ENCODE assay signal across 3 fruit fly cellular contexts in the genomic region with DNA sequence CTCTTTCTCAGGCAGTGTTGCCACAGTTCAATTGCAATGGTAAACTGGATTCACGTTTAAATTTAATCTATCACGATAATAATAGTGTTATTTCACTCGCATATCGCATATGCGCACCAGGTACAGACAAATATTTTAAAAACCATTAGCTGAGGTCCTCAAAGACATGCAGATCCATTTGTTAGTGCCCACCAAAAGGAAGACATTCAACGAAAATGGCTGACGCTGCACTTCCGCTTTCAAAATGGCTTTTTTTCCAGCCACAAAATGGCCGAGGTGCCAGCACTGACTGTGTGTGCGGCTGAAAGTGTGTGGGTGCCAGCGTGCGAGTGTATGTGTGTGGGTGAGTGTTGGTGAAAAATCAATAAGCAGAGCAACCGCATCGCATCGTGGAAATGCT.
TF ChIP-seq lines count a peak whose summit lies in the region.

No protein-coding gene starts in this region.

TF ChIP-seq in whole organism, adult, 20 proteins besides CTCF, POLR2A, EP300 and RAD21 (continued from another document):
- TF ChIP-seq pad (GFP tag; optimal IDR thresholded peaks at IDR 0.05; lab: Kevin White, UChicago), result peak; percentile 44
TF ChIP-seq in whole organism, adult: peak in this region for 11.

TF ChIP-seq in whole organism, embryonic, 481 proteins besides CTCF, POLR2A, EP300 and RAD21 (continued from another document and continues in another):
- TF ChIP-seq croc (GFP tag; conservative IDR thresholded peaks at IDR 0.05; lab: Robert Waterston, UW) (0 out of 3 replicates have a peak, but pooled peaks have one; percentile 12), CG10209 (GFP tag; optimal IDR thresholded peaks at IDR 0.05; lab: Kevin White, UChicago) (peak; percentile 35), CG14710 (tag; optimal IDR thresholded peaks at IDR 0.05; lab: Kevin White, UChicago) (peak; percentile 55), CG15696 (tag; optimal IDR thresholded peaks at IDR 0.05; lab: Kevin White, UChicago) (peak; percentile 20), zfh1 (GFP tag; IDR thresholded peaks at IDR 0.05; lab: Robert Waterston, UW) (peak; percentile 39; the same call in 1 of the 3 replicates), CG12071 (GFP tag; optimal IDR thresholded peaks at IDR 0.05; lab: Kevin White, UChicago) (peak; percentile 46), ci (GFP tag; IDR thresholded peaks at IDR 0.05; lab: Robert Waterston, UW) (peak; percentile 68; the same call in 2 of the 3 replicates), CG12391 (tag; optimal IDR thresholded peaks at IDR 0.05; lab: Kevin White, UChicago) (peak; percentile 52), lilli (GFP tag; optimal IDR thresholded peaks at IDR 0.05; lab: Kevin White, UChicago) (peak; percentile 14), sob (GFP tag; IDR thresholded peaks at IDR 0.05; lab: Robert Waterston, UW) (0 out of 2 replicates have a peak, but pooled peaks have one; percentile 34), dati (GFP tag; IDR thresholded peaks at IDR 0.05; lab: Robert Waterston, UW) (no peak), pho (GFP tag; optimal IDR thresholded peaks at IDR 0.05; lab: Kevin White, UChicago) (no peak), Dek (tag; optimal IDR thresholded peaks at IDR 0.05; lab: Kevin White, UChicago) (peak; percentile 38), CG9437 (GFP tag; optimal IDR thresholded peaks at IDR 0.05; lab: Kevin White, UChicago) (peak; percentile 41), ranshi (GFP tag; IDR thresholded peaks at IDR 0.05; lab: Robert Waterston, UW) (peak; percentile 50), sim (GFP tag; IDR thresholded peaks at IDR 0.05; lab: Robert Waterston, UW) (no peak), CG5180 (GFP tag; optimal IDR thresholded peaks at IDR 0.05; lab: Kevin White, UChicago) (peak; percentile 35), Hmr (GFP tag; optimal IDR thresholded peaks at IDR 0.05; lab: Kevin White, UChicago) (peak; percentile 44), dmrt11E (tag; optimal IDR thresholded peaks at IDR 0.05; lab: Kevin White, UChicago) (peak; percentile 10), caup (GFP tag; optimal IDR thresholded peaks at IDR 0.05; lab: Kevin White, UChicago; ENCODE audit: severe bottlenecking) (peak; percentile 48), CG6683 (GFP tag; optimal IDR thresholded peaks at IDR 0.05; lab: Kevin White, UChicago) (peak; percentile 7), CG10979 (tag; optimal IDR thresholded peaks at IDR 0.05; lab: Kevin White, UChicago) (peak; percentile 39), Lhr (GFP tag; optimal IDR thresholded peaks at IDR 0.05; lab: Kevin White, UChicago) (peak; percentile 1), Sry-β (GFP tag; optimal IDR thresholded peaks at IDR 0.05; lab: Kevin White, UChicago) (peak; percentile 93), CG7928 (GFP tag; optimal IDR thresholded peaks at IDR 0.05; lab: Kevin White, UChicago) (no peak), NK7.1 (GFP tag; optimal IDR thresholded peaks at IDR 0.05; lab: Kevin White, UChicago) (no peak), CG34376 (GFP tag; optimal IDR thresholded peaks at IDR 0.05; lab: Kevin White, UChicago) (peak; percentile 16), CG8290 (GFP tag; optimal IDR thresholded peaks at IDR 0.05; lab: Kevin White, UChicago) (no peak), CG8290 (tag; optimal IDR thresholded peaks at IDR 0.05; lab: Kevin White, UChicago) (peak; percentile 21 to 53), grn (GFP tag; optimal IDR thresholded peaks at IDR 0.05; lab: Kevin White, UChicago) (no peak), CG17385 (GFP tag; optimal IDR thresholded peaks at IDR 0.05; lab: Kevin White, UChicago) (peak; percentile 65), lola (GFP tag; optimal IDR thresholded peaks at IDR 0.05; lab: Kevin White, UChicago) (peak in 1 of 3 experiments; percentile 45), dmrt99B (tag; optimal IDR thresholded peaks at IDR 0.05; lab: Kevin White, UChicago) (peak; percentile 62), bowl (GFP tag; IDR thresholded peaks at IDR 0.05; lab: Robert Waterston, UW) (no peak), Hr78 (GFP tag; optimal IDR thresholded peaks at IDR 0.05; lab: Kevin White, UChicago) (peak in 1 of 2 experiments; percentile 18), CG12659 (GFP tag; optimal IDR thresholded peaks at IDR 0.05; lab: Kevin White, UChicago) (peak; percentile 28), Hsf (GFP tag; optimal IDR thresholded peaks at IDR 0.05; lab: Kevin White, UChicago) (peak; percentile 23), CG2202 (tag; optimal IDR thresholded peaks at IDR 0.05; lab: Kevin White, UChicago) (peak; percentile 19), CG12236 (GFP tag; optimal IDR thresholded peaks at IDR 0.05; lab: Kevin White, UChicago) (peak; percentile 20), PHDP (tag; optimal IDR thresholded peaks at IDR 0.05; lab: Kevin White, UChicago) (peak; percentile 37), pb (GFP tag; optimal IDR thresholded peaks at IDR 0.05; lab: Kevin White, UChicago) (peak; percentile 23), vnd (GFP tag; IDR thresholded peaks at IDR 0.05; lab: Robert Waterston, UW; ENCODE audit: partially characterized antibody) (no peak), Jarid2 (GFP tag; optimal IDR thresholded peaks at IDR 0.05; lab: Kevin White, UChicago) (peak; percentile 17), pfk (GFP tag; optimal IDR thresholded peaks at IDR 0.05; lab: Kevin White, UChicago) (no peak), E2f1 (GFP tag; IDR thresholded peaks at IDR 0.05; lab: Robert Waterston, UW) (no peak), CG9727 (GFP tag; optimal IDR thresholded peaks at IDR 0.05; lab: Kevin White, UChicago) (peak; percentile 48), GATAe (GFP tag; conservative IDR thresholded peaks at IDR 0.05; lab: Robert Waterston, UW) (no peak), CG10147 (GFP tag; optimal IDR thresholded peaks at IDR 0.05; lab: Kevin White, UChicago) (peak; percentile 19), chinmo (GFP tag; IDR thresholded peaks at IDR 0.05; lab: Robert Waterston, UW; ENCODE audit: partially characterized antibody) (0 out of 4 replicates have a peak, but pooled peaks have one; percentile 46), CG10565 (GFP tag; optimal IDR thresholded peaks at IDR 0.05; lab: Kevin White, UChicago) (no peak), CG7839 (tag; optimal IDR thresholded peaks at IDR 0.05; lab: Kevin White, UChicago) (peak; percentile 51), rib (GFP tag; IDR thresholded peaks at IDR 0.05; lab: Robert Waterston, UW) (no peak), CG6175 (GFP tag; IDR thresholded peaks at IDR 0.05; lab: Robert Waterston, UW) (no peak), cas (GFP tag; IDR thresholded peaks at IDR 0.05; lab: Robert Waterston, UW) (no peak), sug (tag; optimal IDR thresholded peaks at IDR 0.05; lab: Kevin White, UChicago) (peak; percentile 50), h (optimal IDR thresholded peaks at IDR 0.05; lab: Kevin White, UChicago) (no peak), CG4707 (GFP tag; optimal IDR thresholded peaks at IDR 0.05; lab: Kevin White, UChicago) (peak; percentile 8), Trl (optimal IDR thresholded peaks at IDR 0.05; lab: Kevin White, UChicago) (no peak), Trl (GFP tag; optimal IDR thresholded peaks at IDR 0.05; lab: Kevin White, UChicago) (peak; percentile 17), wdn (GFP tag; IDR thresholded peaks at IDR 0.05; lab: Robert Waterston, UW) (no peak), Taf1 (GFP tag; IDR thresholded peaks at IDR 0.05; lab: Robert Waterston, UW) (no peak), HmgZ (tag; optimal IDR thresholded peaks at IDR 0.05; lab: Kevin White, UChicago) (peak; percentile 36)

TF ChIP-seq in whole organism, prepupa, 60 proteins besides CTCF, POLR2A, EP300 and RAD21 (continued from another document):
- TF ChIP-seq Blimp-1 (GFP tag; optimal IDR thresholded peaks at IDR 0.05; lab: Kevin White, UChicago) (no peak), esn (GFP tag; optimal IDR thresholded peaks at IDR 0.05; lab: Kevin White, UChicago) (peak; percentile 45), CG6808 (GFP tag; optimal IDR thresholded peaks at IDR 0.05; lab: Kevin White, UChicago) (no peak), CG16779 (tag; optimal IDR thresholded peaks at IDR 0.05; lab: Kevin White, UChicago) (peak; percentile 37), Met (GFP tag; optimal IDR thresholded peaks at IDR 0.05; lab: Kevin White, UChicago) (no peak), CG6163 (GFP tag; IDR thresholded peaks at IDR 0.05; lab: Robert Waterston, UW) (peak; percentile 29; the same call in 1 of the 3 replicates), Sox14 (GFP tag; optimal IDR thresholded peaks at IDR 0.05; lab: Kevin White, UChicago) (peak; percentile 4), CG3032 (tag; optimal IDR thresholded peaks at IDR 0.05; lab: Kevin White, UChicago) (peak; percentile 12), CG10631 (GFP tag; optimal IDR thresholded peaks at IDR 0.05; lab: Kevin White, UChicago) (no peak), svp (GFP tag; lab: Kevin White, UChicago) (no peak), CG8319 (GFP tag; optimal IDR thresholded peaks at IDR 0.05; lab: Kevin White, UChicago) (no peak), dac (GFP tag; optimal IDR thresholded peaks at IDR 0.05; lab: Kevin White, UChicago) (peak; percentile 11), spab (GFP tag; optimal IDR thresholded peaks at IDR 0.05; lab: Kevin White, UChicago) (no peak), fd85E (GFP tag; optimal IDR thresholded peaks at IDR 0.05; lab: Kevin White, UChicago) (no peak), eg (GFP tag; IDR thresholded peaks at IDR 0.05; lab: Robert Waterston, UW) (no peak), CG8119 (GFP tag; IDR thresholded peaks at IDR 0.05; lab: Robert Waterston, UW) (0 out of 3 replicates have a peak, but pooled peaks have one; percentile 29), dsx (GFP tag; optimal IDR thresholded peaks at IDR 0.05; lab: Kevin White, UChicago; ENCODE audit: poor library complexity, severe bottlenecking) (no peak), CG6276 (GFP tag; optimal IDR thresholded peaks at IDR 0.05; lab: Kevin White, UChicago) (peak; percentile 56), CG11762 (GFP tag; optimal IDR thresholded peaks at IDR 0.05; lab: Kevin White, UChicago; ENCODE audit: insufficient read depth) (no peak), topi (GFP tag; optimal IDR thresholded peaks at IDR 0.05; lab: Kevin White, UChicago) (no peak), CG1621 (tag; optimal IDR thresholded peaks at IDR 0.05; lab: Kevin White, UChicago) (no peak), CG6792 (GFP tag; optimal IDR thresholded peaks at IDR 0.05; lab: Kevin White, UChicago) (peak; percentile 11), CG34406 (GFP tag; optimal IDR thresholded peaks at IDR 0.05; lab: Kevin White, UChicago) (no peak), CG11294 (GFP tag; IDR thresholded peaks at IDR 0.05; lab: Robert Waterston, UW) (no peak), Hr39 (GFP tag; optimal IDR thresholded peaks at IDR 0.05; lab: Kevin White, UChicago) (no peak), vri (GFP tag; optimal IDR thresholded peaks at IDR 0.05; lab: Kevin White, UChicago) (no peak), CG32006 (GFP tag; optimal IDR thresholded peaks at IDR 0.05; lab: Kevin White, UChicago) (peak; percentile 67), CG10669 (GFP tag; optimal IDR thresholded peaks at IDR 0.05; lab: Kevin White, UChicago) (no peak), Ets96B (tag; optimal IDR thresholded peaks at IDR 0.05; lab: Kevin White, UChicago) (peak; percentile 3), Ets21C (GFP tag; optimal IDR thresholded peaks at IDR 0.05; lab: Kevin White, UChicago) (no peak), CG15336 (GFP tag; IDR thresholded peaks at IDR 0.05; lab: Robert Waterston, UW) (no peak), Hr4 (GFP tag; optimal IDR thresholded peaks at IDR 0.05; lab: Kevin White, UChicago) (no peak), Sox15 (GFP tag; optimal IDR thresholded peaks at IDR 0.05; lab: Kevin White, UChicago) (no peak), achi (GFP tag; optimal IDR thresholded peaks at IDR 0.05; lab: Kevin White, UChicago) (no peak), Sox102F (GFP tag; optimal IDR thresholded peaks at IDR 0.05; lab: Kevin White, UChicago) (no peak), ss (GFP tag; optimal IDR thresholded peaks at IDR 0.05; lab: Kevin White, UChicago) (peak in 1 of 2 experiments; percentile 62), salr (GFP tag; optimal IDR thresholded peaks at IDR 0.05; lab: Kevin White, UChicago) (no peak), CG3919 (GFP tag; optimal IDR thresholded peaks at IDR 0.05; lab: Kevin White, UChicago) (peak; percentile 20), Eip75B (GFP tag; optimal IDR thresholded peaks at IDR 0.05; lab: Kevin White, UChicago) (no peak), CG9139 (GFP tag; optimal IDR thresholded peaks at IDR 0.05; lab: Kevin White, UChicago) (no peak)
